Fruit fly (Drosophila melanogaster) S2 (cell line): Measurements from ENCODE around the gene Muc4B.

ENCODE experiments used
- CG8478 ChIP-seq: fragments of >200 bp; optimal IDR thresholded peaks from 2 replicates; lab custom pipeline; 2018
- CTCF ChIP-seq, 2 experiments: fragments of >200 bp; optimal IDR thresholded peaks; 2 replicates each; lab custom pipeline; 2018

Gene Muc4B

DNA sequence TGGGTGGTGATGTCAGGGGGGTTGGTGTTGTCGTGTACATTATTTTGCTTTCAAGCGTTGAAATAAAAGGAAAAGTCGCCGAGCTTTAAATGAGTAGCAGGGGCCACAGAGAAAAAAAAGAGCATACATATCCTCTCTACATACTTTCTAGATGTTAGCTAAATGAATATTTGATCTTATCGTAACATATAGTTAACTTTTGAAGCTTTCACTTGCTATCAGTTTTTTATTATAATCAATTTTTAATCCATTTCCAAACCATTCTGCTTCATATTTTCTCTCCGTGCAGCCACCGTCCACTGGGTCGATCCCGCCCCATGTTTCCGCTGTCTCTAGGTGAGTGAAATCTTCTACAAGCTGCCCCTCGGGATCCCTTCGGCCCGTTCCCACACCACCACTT, 20.9 kb downstream of the Muc4B start:
- TF ChIP-seq CTCF (optimal IDR thresholded peaks at IDR 0.05; lab: Kevin White, UChicago) (no peak), CG8478 (no peak)

DNA sequence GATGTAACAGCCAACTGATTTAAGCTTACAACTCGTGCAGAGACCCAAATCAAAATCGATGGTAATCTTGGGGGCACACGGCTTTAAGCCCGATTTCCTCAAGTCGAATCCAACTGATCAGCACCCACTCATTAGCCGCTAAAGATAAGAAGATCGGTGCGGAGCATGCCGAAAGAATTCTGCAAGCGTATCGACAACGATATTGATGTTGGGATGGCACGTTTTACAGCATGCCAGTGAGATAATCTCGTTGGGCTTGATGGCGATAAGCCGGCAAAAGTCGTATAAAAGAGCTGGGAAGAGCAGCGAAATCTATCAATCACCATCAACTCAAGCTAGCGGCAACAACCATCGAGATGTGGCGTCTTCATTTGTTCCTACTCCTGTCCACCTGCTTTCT, 28.1 kb downstream of the Muc4B start, which contains the start of gene CG15570:
Gene CG15570, plus strand, starts transcription at position 301 of the 400 bp plus-strand sequence.
- TF ChIP-seq CTCF (optimal IDR thresholded peaks at IDR 0.05; lab: Kevin White, UChicago) (no peak), CG8478 (no peak)

DNA sequence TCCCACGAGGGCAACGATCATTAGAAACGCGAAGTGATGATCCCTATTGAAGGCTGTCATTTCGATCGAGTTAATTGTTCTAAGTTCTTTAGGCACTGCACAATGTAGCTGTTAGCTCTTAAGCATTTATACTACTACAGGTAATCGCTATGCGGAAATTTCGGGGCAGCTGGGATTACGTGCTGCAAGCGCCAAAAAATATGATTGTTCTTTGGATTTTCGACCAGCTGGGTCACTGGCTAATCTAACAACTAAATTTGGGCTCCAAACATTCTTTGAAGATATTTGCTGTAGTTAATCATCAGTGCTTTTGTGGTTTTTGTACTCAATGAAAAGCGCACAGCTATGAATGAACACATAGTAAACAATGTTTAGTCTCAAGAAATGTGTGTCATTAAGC, 28.6 kb downstream of the Muc4B start, which contains the start of gene CG15571:
Gene CG15571, minus strand, starts transcription at position 101 of the 400 bp plus-strand sequence.
- no peak for TF ChIP-seq CTCF (optimal IDR thresholded peaks at IDR 0.05; lab: Kevin White, UChicago)
- TF ChIP-seq CG8478: no peak

DNA sequence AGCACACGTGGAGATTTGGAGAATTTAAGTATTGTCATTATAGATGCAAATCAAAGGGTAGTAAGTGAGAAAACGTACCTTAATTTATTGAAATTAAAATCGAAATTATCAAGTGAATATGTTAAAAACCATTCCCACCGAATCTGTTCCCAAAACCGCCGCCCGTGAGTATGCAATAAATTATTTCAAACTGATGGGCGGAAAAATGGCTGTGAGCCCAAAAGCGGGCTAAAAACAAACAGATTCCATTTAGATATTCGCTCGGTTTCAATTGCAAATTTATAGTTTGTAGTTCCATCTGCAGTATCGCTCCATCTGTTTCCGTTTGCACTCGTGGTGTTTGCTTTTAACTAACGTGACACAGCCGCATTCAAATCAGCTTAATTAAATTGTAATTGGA, 31.6 kb downstream of the Muc4B start:
- no peak for TF ChIP-seq CTCF (optimal IDR thresholded peaks at IDR 0.05; lab: Kevin White, UChicago)

DNA sequence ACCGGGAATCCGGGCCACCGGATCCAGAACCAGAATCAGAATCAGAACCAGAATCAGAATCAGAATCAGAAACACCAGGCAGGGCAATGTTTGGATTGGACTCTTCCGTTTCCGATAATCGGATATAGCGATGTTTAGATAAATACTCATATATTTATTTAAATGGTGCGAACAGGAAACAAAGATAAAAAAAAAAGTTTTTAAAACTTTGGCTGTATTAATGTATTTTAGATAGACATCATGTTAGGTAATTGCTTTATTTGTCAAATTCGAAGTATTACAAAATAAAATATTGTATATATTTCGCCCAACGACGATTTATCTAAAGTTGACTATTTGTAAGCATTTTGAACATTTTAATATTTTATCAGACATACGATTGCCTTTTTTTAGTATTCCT, 33.2 kb downstream of the Muc4B start, which contains the start of gene CG43288:
Gene CG43288, plus strand, starts transcription at position 301 of the 400 bp plus-strand sequence.
- TF ChIP-seq CTCF (optimal IDR thresholded peaks at IDR 0.05; lab: Kevin White, UChicago) (no peak), CG8478 (no peak)

DNA sequence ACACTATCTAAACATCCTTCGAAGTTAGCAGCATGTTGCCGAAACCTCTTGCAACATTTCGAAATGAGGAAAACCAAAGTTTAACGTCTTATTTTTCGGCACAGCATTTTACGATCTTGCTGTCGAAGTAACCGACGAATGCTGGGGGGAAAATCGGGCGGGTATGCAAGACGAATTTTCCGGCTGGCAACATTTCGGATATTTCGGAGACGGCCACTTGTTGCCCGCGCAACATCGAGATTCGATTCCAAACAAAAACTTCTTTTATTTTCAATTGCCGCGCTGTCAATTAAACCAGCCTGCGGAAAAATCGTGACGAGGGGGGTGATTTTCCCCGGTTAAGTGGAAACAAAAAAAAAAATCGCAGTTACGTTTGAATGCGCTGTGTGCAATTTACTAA, 39.2 kb downstream of the Muc4B start:
- TF ChIP-seq CTCF (optimal IDR thresholded peaks at IDR 0.05; lab: Kevin White, UChicago) (no peak), CG8478 (no peak)

DNA sequence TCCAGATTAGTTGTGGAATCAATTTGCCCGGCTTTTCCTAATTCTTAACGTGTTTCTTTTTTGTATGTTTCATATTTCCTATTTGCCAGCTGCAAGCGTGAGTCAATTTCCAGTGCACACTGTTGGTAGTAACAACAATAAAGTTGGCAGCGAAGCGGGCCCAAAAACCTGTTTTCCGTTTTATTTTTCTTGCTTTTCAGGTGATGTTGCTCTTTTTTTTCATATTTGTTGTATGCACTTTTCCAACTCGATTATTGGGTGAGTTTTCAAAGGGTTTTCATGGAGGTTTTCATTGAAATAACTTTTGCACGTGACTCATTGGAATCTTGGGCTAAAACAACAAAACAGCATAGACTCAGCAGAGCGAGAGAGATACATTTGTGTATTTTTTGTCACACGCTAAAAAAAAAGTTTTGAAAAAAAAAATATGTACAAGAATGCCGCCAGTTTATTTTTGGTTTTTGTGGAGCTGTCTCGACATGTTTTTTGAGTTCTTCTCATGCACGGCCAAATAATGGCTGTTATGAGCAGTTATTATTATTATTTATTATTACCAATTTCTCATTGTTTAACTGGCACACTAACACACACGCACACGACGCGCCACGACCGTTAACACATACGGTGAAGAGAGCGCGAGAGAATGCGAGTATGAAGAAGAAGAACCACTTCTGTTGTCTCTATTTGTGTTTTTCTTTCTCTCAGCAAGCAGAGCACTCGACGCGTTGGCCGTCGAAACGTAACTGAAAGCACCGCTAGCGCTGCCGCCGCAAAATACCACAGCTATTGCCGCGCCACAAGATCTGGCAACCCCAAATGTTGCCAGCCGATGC, 40.4 kb downstream of the Muc4B start, which contains the start of gene Fas2:
Gene Fas2, minus strand, starts transcription at position 748 of the 833 bp plus-strand sequence.
- TF ChIP-seq CG8478 (no peak), CTCF (optimal IDR thresholded peaks at IDR 0.05; lab: Kevin White, UChicago) (no peak)

DNA sequence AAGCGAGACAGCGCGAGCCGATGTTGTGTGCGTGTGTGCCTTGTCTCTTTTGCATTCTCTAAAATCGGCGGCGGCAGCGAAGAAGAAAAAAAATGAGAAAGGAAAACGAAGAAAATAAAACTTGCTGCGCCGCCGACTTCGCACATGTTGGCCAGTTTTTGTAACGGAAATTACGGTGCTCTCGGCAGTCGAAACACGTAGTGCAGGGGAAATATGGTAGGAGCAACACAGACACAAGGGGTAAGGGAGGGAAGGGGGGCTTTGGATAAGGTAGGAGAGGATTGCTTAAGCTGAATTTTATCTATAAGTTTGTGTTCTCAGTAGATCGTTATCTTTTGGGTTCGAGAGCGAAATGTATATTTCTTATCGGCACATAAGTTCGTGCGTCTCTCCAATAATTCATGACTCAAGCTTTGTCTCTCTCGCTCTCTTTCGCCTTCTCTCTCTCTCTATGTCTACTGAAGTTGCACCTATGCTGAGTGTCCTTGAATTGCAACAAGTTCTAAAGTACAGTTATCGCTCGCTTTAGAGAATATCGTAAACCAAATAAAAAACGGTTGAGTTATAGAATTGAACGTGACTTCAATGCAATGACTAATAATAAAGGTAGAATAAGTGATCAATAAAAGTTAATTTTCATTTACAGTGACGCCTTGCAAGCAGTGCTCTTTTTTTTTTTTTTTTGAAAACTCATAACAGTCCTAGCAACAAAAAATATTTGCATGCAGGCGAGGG, 42.1 kb downstream of the Muc4B start:
- TF ChIP-seq CG8478 (no peak), CTCF (optimal IDR thresholded peaks at IDR 0.05; lab: Kevin White, UChicago) (no peak)

DNA sequence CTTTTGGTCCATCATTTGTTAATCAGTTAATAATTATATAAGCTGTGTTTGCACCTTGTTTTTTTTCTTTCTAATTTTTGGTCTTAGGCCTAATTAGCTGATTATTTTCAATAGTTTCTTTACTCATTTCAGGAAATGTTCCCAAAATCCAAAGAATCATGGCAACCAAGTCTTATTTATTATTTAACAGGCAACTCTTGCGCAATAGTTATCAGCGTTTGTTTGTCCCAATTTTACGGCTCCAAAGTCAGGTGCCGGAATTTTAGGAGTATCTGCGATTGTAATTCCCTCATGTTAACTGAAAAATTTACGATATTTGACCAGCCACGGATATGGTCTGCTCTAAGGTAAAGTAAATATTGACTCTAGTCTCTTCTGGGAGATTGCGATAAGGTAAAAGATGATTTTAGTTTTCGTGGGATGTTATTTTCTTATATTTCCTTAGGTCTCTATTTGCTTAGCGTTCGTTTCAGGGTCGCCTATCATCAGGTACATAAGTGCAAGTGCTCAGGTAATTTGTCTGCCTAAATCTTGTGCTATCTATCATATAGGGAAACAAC, 43.6 kb downstream of the Muc4B start:
- TF ChIP-seq CTCF (optimal IDR thresholded peaks at IDR 0.05; lab: Kevin White, UChicago) (no peak), CG8478 (no peak)

DNA sequence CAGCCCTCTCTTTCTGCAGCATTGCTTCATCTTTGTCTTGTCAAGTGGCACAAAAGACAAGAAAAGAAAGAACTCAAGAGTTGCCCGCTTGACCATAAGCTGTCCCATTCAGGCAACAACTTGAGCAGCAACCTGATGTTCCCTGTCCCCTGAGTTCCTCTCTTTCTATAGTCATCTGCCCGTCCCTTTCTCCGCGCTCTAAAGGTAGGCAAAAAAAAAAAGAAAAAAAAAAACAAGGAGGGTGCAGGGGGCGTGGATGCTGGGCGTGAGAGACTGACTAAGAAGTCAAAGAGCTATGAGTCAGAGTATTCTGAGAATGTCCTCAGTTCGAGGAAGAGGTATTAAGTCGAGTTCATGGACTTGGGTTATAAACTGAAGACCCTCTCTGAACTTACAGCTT, 45.3 kb downstream of the Muc4B start:
- TF ChIP-seq CG8478: no peak

DNA sequence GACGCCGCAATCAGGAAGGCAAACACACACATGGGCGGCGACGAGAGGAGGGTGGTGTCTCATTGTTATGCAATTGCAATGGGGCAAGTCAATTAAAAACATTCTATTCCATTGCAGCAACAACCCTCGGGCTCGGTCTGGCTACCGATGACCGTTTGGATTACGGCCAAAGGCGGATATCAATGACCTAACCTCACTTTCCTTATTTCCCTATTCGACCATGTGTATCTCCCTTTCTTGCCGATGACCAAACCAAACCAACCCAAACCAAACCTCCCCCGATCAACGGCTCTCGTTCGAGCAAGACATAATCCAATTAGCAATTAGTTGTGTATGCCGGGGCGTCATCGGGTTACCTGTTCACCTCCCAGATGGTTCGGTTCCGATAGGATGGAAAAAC, 47.2 kb downstream of the Muc4B start:
- no peak for TF ChIP-seq CTCF (optimal IDR thresholded peaks at IDR 0.05; lab: Kevin White, UChicago)
- TF ChIP-seq CG8478: no peak

DNA sequence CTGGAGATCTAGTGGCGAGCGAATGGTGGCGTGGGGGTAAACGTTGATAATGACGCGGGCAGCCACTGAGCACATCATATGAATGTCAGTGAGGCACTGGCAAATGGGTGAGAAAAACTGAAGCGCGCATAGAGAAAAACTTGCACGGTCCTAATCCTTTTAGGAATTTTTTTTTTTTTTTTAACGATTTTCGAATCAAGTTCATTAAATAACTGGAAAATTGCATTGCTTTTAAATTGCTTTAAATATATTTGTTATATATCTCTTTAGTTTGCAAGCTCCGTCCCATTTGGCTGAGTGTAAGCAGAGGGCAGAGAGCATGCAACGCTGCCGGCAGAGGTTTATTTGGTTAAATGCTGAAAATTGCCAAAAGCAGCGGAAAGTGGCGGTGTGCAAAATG, 48.5 kb downstream of the Muc4B start:
- TF ChIP-seq CG8478 (no peak), CTCF (optimal IDR thresholded peaks at IDR 0.05; lab: Kevin White, UChicago) (no peak)
